Worm (Caenorhabditis elegans) whole organism, L2 larva: ENCODE results near the gene C18D4.12.

Source experiments
- C34F6.9 ChIP-seq: fragments of 150-350 bp; optimal IDR thresholded peaks from 2 replicates; lab custom pipeline; 2014; ENCODE audit warnings: missing biosample characterization, missing genetic modification characterization
- R02D3.7 ChIP-seq: fragments of 150-350 bp; optimal IDR thresholded peaks from 2 replicates; lab custom pipeline; 2014; ENCODE audit warnings: missing biosample characterization, missing genetic modification characterization
- Y55F3AM.14 ChIP-seq: fragments of 200-800 bp; sonication (Bioruptor generic); optimal IDR thresholded peaks from 2 replicates; lab custom pipeline; 2018; ENCODE audit warnings: mild to moderate bottlenecking, missing genetic modification characterization, missing compliant biosample characterization
- alr-1 ChIP-seq: fragments of 150-350 bp; optimal IDR thresholded peaks from 2 replicates; lab custom pipeline; 2014; ENCODE audit warnings: missing biosample characterization, missing genetic modification characterization
- aly-2 ChIP-seq: fragments of 150-350 bp; optimal IDR thresholded peaks from 2 replicates; lab custom pipeline; 2014; ENCODE audit warnings: missing biosample characterization, missing genetic modification characterization
- ama-1 ChIP-seq: fragments of 150-350 bp; optimal IDR thresholded peaks from 2 replicates; lab custom pipeline; 2018; ENCODE audit warnings: inconsistent platforms
- blmp-1 ChIP-seq: sonication (generic microtip); optimal IDR thresholded peaks from 2 replicates; lab custom pipeline; 2017; ENCODE audit warnings: missing genetic modification characterization, mild to moderate bottlenecking, missing compliant biosample characterization, antibody characterized with exemption, moderate library complexity; ENCODE audit not compliant: insufficient read depth
- ceh-82 ChIP-seq: fragments of 150-350 bp; optimal IDR thresholded peaks from 2 replicates; lab custom pipeline; 2014; ENCODE audit warnings: missing biosample characterization, missing genetic modification characterization
- crh-2 ChIP-seq: sonication (generic microtip); optimal IDR thresholded peaks from 2 replicates; lab custom pipeline; 2017; ENCODE audit warnings: missing biosample characterization, missing genetic modification characterization
- dmd-4 ChIP-seq: sonication (generic microtip); optimal IDR thresholded peaks from 2 replicates; lab custom pipeline; 2017; ENCODE audit warnings: missing biosample characterization, missing genetic modification characterization
- egl-27 ChIP-seq: sonication (generic microtip); optimal IDR thresholded peaks from 3 replicates; lab custom pipeline; 2017; ENCODE audit warnings: missing biosample characterization, missing genetic modification reagents, missing genetic modification characterization
- elt-3 ChIP-seq: sonication (generic microtip); optimal IDR thresholded peaks from 2 replicates; lab custom pipeline; 2017; ENCODE audit warnings: missing biosample characterization, missing genetic modification characterization
- fos-1 ChIP-seq: fragments of 150-350 bp; optimal IDR thresholded peaks from 2 replicates; lab custom pipeline; 2014; ENCODE audit warnings: missing biosample characterization, missing genetic modification characterization
- gmeb-1 ChIP-seq: fragments of 150-350 bp; optimal IDR thresholded peaks from 2 replicates; lab custom pipeline; 2014; ENCODE audit warnings: missing biosample characterization, missing genetic modification characterization
- lin-13 ChIP-seq: fragments of 150-350 bp; optimal IDR thresholded peaks from 2 replicates; lab custom pipeline; 2014; ENCODE audit warnings: missing biosample characterization, missing genetic modification reagents, missing genetic modification characterization
- lsy-2 ChIP-seq, 2 experiments: fragments of 150-350 bp in 1 of 2; sonication (generic microtip) in 1 of 2; optimal IDR thresholded peaks; 2 replicates each; lab custom pipeline; 2014 to 2017; ENCODE audit warnings: missing biosample characterization in 2 of 2, missing genetic modification characterization in 2 of 2
- mab-5 ChIP-seq: fragments of 150-350 bp; optimal IDR thresholded peaks from 2 replicates; lab custom pipeline; 2014; ENCODE audit warnings: missing biosample characterization, missing genetic modification characterization
- mbf-1 ChIP-seq: sonication (generic microtip); optimal IDR thresholded peaks from 2 replicates; lab custom pipeline; 2017; ENCODE audit warnings: missing biosample characterization, missing genetic modification characterization
- nhr-11 ChIP-seq: fragments of 150-350 bp; optimal IDR thresholded peaks from 2 replicates; lab custom pipeline; 2014; ENCODE audit warnings: missing biosample characterization, missing genetic modification characterization
- nhr-12 ChIP-seq: fragments of 150-350 bp; optimal IDR thresholded peaks from 2 replicates; lab custom pipeline; 2014; ENCODE audit warnings: missing biosample characterization, missing genetic modification characterization
- nhr-129 ChIP-seq: fragments of 150-350 bp; optimal IDR thresholded peaks from 2 replicates; lab custom pipeline; 2014; ENCODE audit warnings: missing biosample characterization, missing genetic modification characterization
- nhr-21 ChIP-seq: fragments of 150-350 bp; optimal IDR thresholded peaks from 2 replicates; lab custom pipeline; 2014; ENCODE audit warnings: missing biosample characterization, missing genetic modification characterization
- nhr-23 ChIP-seq: fragments of 150-350 bp; optimal IDR thresholded peaks from 2 replicates; lab custom pipeline; 2014; ENCODE audit warnings: missing biosample characterization, missing genetic modification reagents, missing genetic modification characterization
- nhr-237 ChIP-seq: fragments of 150-350 bp; optimal IDR thresholded peaks from 2 replicates; lab custom pipeline; 2014; ENCODE audit warnings: missing biosample characterization, missing genetic modification characterization
- nhr-25 ChIP-seq: fragments of 150-350 bp; sonication (generic microtip); optimal IDR thresholded peaks from 3 replicates; lab custom pipeline; 2014; ENCODE audit warnings: missing biosample characterization, missing genetic modification characterization
- nhr-6 ChIP-seq: fragments of 150-350 bp; optimal IDR thresholded peaks from 2 replicates; lab custom pipeline; 2014; ENCODE audit warnings: missing biosample characterization, missing genetic modification characterization
- nhr-77 ChIP-seq: fragments of 150-350 bp; optimal IDR thresholded peaks from 2 replicates; lab custom pipeline; 2014; ENCODE audit warnings: missing biosample characterization, missing genetic modification characterization
- peb-1 ChIP-seq: fragments of 150-350 bp; optimal IDR thresholded peaks from 2 replicates; lab custom pipeline; 2014; ENCODE audit warnings: missing biosample characterization, missing genetic modification characterization
- sem-4 ChIP-seq: fragments of 150-350 bp; optimal IDR thresholded peaks from 2 replicates; lab custom pipeline; 2014; ENCODE audit warnings: missing biosample characterization, missing genetic modification reagents, missing genetic modification characterization
- skn-1 ChIP-seq: sonication (generic microtip); optimal IDR thresholded peaks from 2 replicates; lab custom pipeline; 2017; ENCODE audit warnings: missing biosample characterization, missing genetic modification characterization
- sma-3 ChIP-seq: sonication (generic microtip); optimal IDR thresholded peaks from 2 replicates; lab custom pipeline; 2016; ENCODE audit warnings: missing genetic modification reagents, missing genetic modification characterization, missing compliant biosample characterization
- sma-9 ChIP-seq, 2 experiments: fragments of 150-350 bp in 1 of 2; sonication (generic microtip) in 1 of 2; optimal IDR thresholded peaks; 2 replicates each; lab custom pipeline; 2014 to 2016; ENCODE audit warnings: missing genetic modification characterization in 2 of 2, mild to moderate bottlenecking in 1 of 2, missing biosample characterization in 1 of 2, missing compliant biosample characterization in 1 of 2, missing genetic modification reagents in 1 of 2, moderate library complexity in 1 of 2
- snpc-4 ChIP-seq: fragments of 150-350 bp; optimal IDR thresholded peaks from 2 replicates; lab custom pipeline; 2014; ENCODE audit warnings: missing biosample characterization, missing genetic modification characterization
- unc-39 ChIP-seq: fragments of 150-350 bp; optimal IDR thresholded peaks from 2 replicates; lab custom pipeline; 2014; ENCODE audit warnings: missing biosample characterization, missing genetic modification characterization
- unc-55 ChIP-seq: fragments of 150-350 bp; sonication (generic microtip); optimal IDR thresholded peaks from 3 replicates; lab custom pipeline; 2014; ENCODE audit warnings: missing biosample characterization, missing genetic modification reagents, missing genetic modification characterization
- unc-62 ChIP-seq: fragments of 150-350 bp; optimal IDR thresholded peaks from 2 replicates; lab custom pipeline; 2014; ENCODE audit warnings: missing biosample characterization, missing genetic modification reagents, missing genetic modification characterization
- ztf-1 ChIP-seq: fragments of 200-800 bp; sonication (Bioruptor generic); conservative IDR thresholded peaks from 2 replicates; pipeline ENCODE4 v1.3.6; 2022; ENCODE audit warnings: missing genetic modification characterization, missing compliant biosample characterization

Gene C18D4.12

ce11 chrV:17546931-17547330, 16.5 kb upstream of the C18D4.12 start:
- TF ChIP-seq fos-1 (peak; percentile 1), alr-1 (no peak)

ce11 chrV:17542304-17542703, 11.9 kb upstream of the C18D4.12 start:
- no peak for TF ChIP-seq sem-4 (tag; lab: Kevin White, UChicago)
- TF ChIP-seq Y55F3AM.14 (GFP tag; lab: Kevin White, UChicago): no peak
- TF ChIP-seq aly-2: no peak
- no peak for TF ChIP-seq C34F6.9 (tag; lab: Kevin White, UChicago)
- TF ChIP-seq sma-3 (GFP tag; lab: Kevin White, UChicago): no peak
- no peak for TF ChIP-seq peb-1
- TF ChIP-seq blmp-1: no peak
- TF ChIP-seq skn-1 (tag; lab: Kevin White, UChicago): no peak
- no peak for TF ChIP-seq mbf-1 (tag; lab: Kevin White, UChicago)
- no peak for TF ChIP-seq R02D3.7 (tag; lab: Kevin White, UChicago)
- TF ChIP-seq alr-1: no peak
- no peak for TF ChIP-seq nhr-129 (tag; lab: Kevin White, UChicago)
- no peak for TF ChIP-seq nhr-6 (tag; lab: Kevin White, UChicago)
- no peak for TF ChIP-seq elt-3 (tag; lab: Kevin White, UChicago)
- no peak for TF ChIP-seq nhr-11 (tag; lab: Kevin White, UChicago)
- no peak for TF ChIP-seq ceh-82 (tag; lab: Kevin White, UChicago)
- TF ChIP-seq ztf-1 (GFP tag; lab: Robert Waterston, UW): no peak
- TF ChIP-seq nhr-21: no peak
- no peak for TF ChIP-seq nhr-237 (tag; lab: Kevin White, UChicago)
- no peak for TF ChIP-seq ama-1 (lab: Kevin White, UChicago)

DNA sequence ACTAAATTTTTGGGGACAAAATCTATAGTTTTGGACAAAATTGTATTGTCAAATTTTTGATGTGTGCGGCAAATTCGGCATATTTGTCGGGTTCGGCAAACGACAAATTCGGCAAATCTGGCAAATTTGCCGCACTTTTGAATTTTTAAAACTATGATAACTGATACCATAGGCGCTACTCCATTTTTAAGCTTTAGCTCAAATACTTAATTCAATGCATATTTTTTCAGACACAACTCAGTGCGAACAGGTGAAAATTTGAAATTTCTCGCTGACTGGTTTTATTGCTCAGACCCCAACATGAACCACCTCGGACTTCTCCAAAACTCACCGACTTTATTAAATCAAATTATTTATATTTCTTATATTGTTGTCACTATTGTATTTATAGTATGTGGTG, 9.9 kb upstream of the C18D4.12 start, which contains the start of gene srz-25:
srz-25 (plus strand) TSS at position 301 of the 400 bp plus-strand sequence.
- TF ChIP-seq mab-5 (tag; lab: Kevin White, UChicago): no peak
- no peak for TF ChIP-seq sma-3 (GFP tag; lab: Kevin White, UChicago)
- TF ChIP-seq ztf-1 (GFP tag; lab: Robert Waterston, UW): no peak
- TF ChIP-seq peb-1: no peak
- TF ChIP-seq crh-2 (tag; lab: Kevin White, UChicago): no peak
- TF ChIP-seq nhr-6 (tag; lab: Kevin White, UChicago): no peak
- no peak for TF ChIP-seq nhr-21
- no peak for TF ChIP-seq aly-2
- TF ChIP-seq unc-39: no peak

DNA sequence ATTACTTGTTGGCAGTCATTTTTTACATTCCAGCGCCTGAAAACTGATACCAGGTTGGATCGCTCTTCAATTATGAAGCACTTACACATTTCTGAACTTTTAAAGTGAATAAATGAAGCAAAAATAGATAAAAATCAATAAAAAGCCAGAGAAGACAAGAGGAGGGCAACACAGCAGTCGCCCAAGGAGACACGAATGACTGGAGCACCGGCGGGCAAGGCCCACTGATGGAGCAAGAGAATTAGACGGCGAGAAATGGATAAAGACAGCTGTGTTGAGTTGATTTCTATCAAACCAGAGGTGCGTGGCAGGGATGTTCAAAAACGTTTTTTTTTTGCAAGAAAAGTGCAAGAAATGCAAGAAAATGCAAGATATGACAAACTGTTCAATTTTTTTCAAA, 8.9 kb upstream of the C18D4.12 start:
- TF ChIP-seq egl-27 (tag; lab: Kevin White, UChicago) (no peak), nhr-25 (no peak), nhr-12 (tag; lab: Kevin White, UChicago) (no peak), C34F6.9 (tag; lab: Kevin White, UChicago) (no peak), unc-62 (GFP tag; lab: Kevin White, UChicago) (no peak), unc-39 (no peak), nhr-77 (tag; lab: Kevin White, UChicago) (no peak), snpc-4 (no peak), lin-13 (GFP tag; lab: Kevin White, UChicago) (no peak), lsy-2 (tag; optimal IDR thresholded peaks at IDR 0.05; lab: Kevin White, UChicago) (no peak), nhr-23 (no peak), dmd-4 (tag; lab: Kevin White, UChicago) (no peak), ztf-1 (GFP tag; lab: Robert Waterston, UW) (no peak)

DNA sequence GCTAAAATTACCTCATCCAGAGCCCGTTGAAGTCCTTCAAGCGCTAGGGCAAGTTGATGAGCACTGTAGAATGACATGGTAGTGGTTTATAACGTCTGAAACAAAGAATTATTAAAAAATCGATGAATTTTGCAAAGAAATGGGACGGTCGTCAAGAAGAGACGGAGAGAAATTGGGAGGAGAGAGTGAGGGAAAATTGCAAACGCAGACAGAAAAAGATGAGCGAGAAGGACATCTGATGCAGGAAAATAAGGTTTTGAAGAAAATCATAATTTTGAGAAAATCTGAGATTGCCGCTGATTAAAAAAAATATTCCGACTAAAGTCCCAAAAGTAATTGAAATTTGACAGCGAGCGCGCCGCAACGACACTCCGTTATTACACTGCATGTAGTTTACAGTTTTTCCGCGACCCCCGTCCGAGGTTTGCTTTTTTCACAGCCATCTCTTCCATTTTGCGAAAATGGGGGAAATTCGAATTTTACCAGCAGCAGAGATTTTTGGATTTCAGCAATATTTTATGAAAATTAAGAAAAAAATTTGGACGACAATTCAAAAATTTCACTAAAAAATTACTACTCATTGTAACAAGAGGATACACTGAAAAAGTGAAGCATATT, 8.0 kb upstream of the C18D4.12 start, which contains the start of gene C18D4.6:
C18D4.6 (minus strand) TSS at position 97 of the 618 bp plus-strand sequence.
- TF ChIP-seq sma-9 (GFP tag; optimal IDR thresholded peaks at IDR 0.05; lab: Kevin White, UChicago) (no peak), sma-9 (tag; optimal IDR thresholded peaks at IDR 0.05; lab: Kevin White, UChicago) (no peak), unc-55 (GFP tag; lab: Kevin White, UChicago) (peak; percentile 62), sem-4 (tag; lab: Kevin White, UChicago) (no peak), gmeb-1 (tag; lab: Kevin White, UChicago) (peak; percentile 43), nhr-129 (tag; lab: Kevin White, UChicago) (peak; percentile 12)
- TF ChIP-seq, all 48 proteins: peak for 3
